Worm (Caenorhabditis elegans): Measurements from ENCODE around the gene C50F4.9.

C50F4.9 gene

DNA sequence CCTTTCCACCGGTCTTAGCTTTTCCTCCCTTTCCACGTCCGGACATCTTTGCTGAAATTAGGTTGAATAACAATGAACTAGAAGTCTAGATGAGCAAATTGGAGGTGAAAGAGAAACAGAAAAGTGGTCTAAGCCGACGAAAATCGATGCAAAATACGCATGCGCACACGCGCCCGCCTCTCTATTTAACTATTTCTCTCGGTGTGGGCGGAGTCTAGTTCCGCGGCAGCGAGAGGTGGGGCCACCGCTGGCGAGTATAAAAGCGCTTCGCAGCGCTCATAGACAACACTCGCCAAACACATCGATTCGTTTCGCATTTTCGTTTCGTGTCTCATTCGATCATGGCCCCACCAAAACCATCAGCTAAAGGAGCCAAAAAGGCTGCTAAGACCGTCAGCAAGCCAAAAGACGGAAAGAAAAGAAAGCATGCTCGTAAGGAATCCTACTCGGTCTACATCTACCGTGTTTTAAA is 21.3 kb upstream of the C50F4.9 start, which contains the start of the genes his-35 and his-41:
Gene his-35, minus strand, starts transcription at position 51 of the 472 bp plus-strand sequence.
Gene his-41, plus strand, starts transcription at position 299 of the 472 bp plus-strand sequence.
- peak; percentile 26 for TF ChIP-seq ces-1 (GFP tag; optimal IDR thresholded peaks at IDR 0.05)
- TF ChIP-seq hlh-1 (tag; optimal IDR thresholded peaks at IDR 0.05), result no peak
- peak; percentile 32 for TF ChIP-seq pha-4 (tag; optimal IDR thresholded peaks at IDR 0.05)

DNA sequence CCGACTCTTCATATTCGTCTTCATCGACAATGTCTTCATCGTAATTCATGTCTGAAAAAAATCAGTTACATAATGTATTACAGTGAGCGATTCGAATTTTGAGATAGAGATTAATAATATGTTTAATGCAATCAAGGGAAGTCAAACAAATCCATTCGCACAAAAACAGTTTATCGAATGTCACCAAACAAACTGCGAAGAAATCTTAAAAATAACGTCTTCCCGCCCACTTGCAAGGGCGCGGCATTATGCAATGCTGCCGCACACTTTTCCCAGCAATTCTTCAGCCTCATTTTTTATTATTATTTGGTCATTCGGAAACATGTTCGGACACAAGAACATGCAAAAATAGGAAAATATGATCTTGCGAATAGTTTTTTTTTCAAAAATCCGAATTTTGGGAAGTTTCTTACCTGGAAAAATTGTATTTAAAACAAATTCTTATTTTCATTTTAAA is 20.2 kb upstream of the C50F4.9 start, which contains the start of gene mdf-1:
Gene mdf-1, minus strand, starts transcription at position 51 of the 457 bp plus-strand sequence.
- TF ChIP-seq nhr-237 (tag; optimal IDR thresholded peaks at IDR 0.05) (peak; percentile 71), ceh-83 (GFP tag; optimal IDR thresholded peaks at IDR 0.05) (no peak), hlh-1 (tag; optimal IDR thresholded peaks at IDR 0.05) (peak; percentile 44), zip-8 (tag; optimal IDR thresholded peaks at IDR 0.05) (no peak), mep-1 (tag; optimal IDR thresholded peaks at IDR 0.05) (peak; percentile 83), unc-62 (GFP tag; optimal IDR thresholded peaks at IDR 0.05) (peak; percentile 23), sptf-1 (tag; optimal IDR thresholded peaks at IDR 0.05) (peak; percentile 70), drap-1 (GFP tag; optimal IDR thresholded peaks at IDR 0.05) (no peak), lsy-2 (tag; optimal IDR thresholded peaks at IDR 0.05) (peak; percentile 61), elt-1 (tag; optimal IDR thresholded peaks at IDR 0.05; ENCODE audit: borderline replicate concordance, insufficient read depth) (peak; percentile 10), lin-13 (tag; optimal IDR thresholded peaks at IDR 0.05) (peak; percentile 71), blmp-1 (tag; optimal IDR thresholded peaks at IDR 0.05) (no peak), flh-1 (GFP tag; optimal IDR thresholded peaks at IDR 0.05) (no peak), ceh-43 (GFP tag; optimal IDR thresholded peaks at IDR 0.05) (peak; percentile 16), unc-120 (tag; optimal IDR thresholded peaks at IDR 0.05; ENCODE audit: poor library complexity, severe bottlenecking) (no peak), ceh-39 (tag; optimal IDR thresholded peaks at IDR 0.05) (peak; percentile 29), pha-4 (tag; optimal IDR thresholded peaks at IDR 0.05) (peak; percentile 57), ces-1 (GFP tag; optimal IDR thresholded peaks at IDR 0.05) (peak; percentile 49), mls-2 (tag; optimal IDR thresholded peaks at IDR 0.05) (peak; percentile 35), elt-3 (tag; optimal IDR thresholded peaks at IDR 0.05) (no peak), mab-5 (tag; optimal IDR thresholded peaks at IDR 0.05) (no peak), cnd-1 (tag; optimal IDR thresholded peaks at IDR 0.05) (peak; percentile 12), M03D4.4 (tag; optimal IDR thresholded peaks at IDR 0.05) (peak; percentile 54)

DNA sequence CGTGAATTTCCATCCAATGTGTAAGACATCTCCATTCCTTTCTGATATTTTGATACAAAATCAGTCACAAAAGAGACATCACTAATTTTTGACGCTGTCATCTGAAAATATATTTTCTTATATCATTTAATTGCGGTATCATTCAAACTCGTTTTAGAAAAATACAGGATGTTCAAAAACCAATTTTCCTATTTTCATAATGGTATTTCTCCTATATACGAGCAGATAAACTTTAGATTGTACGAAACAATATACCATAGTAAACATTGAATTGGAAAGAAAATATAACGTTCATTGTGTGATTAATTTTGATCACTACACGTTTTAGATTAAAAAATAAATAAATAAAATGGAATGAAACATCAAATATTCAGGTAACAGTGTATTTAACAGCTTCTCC is 17.5 kb upstream of the C50F4.9 start, which contains the start of gene C50F4.16:
Gene C50F4.16, minus strand, starts transcription at position 101 of the 400 bp plus-strand sequence.
- no peak for TF ChIP-seq nhr-237 (tag; optimal IDR thresholded peaks at IDR 0.05)
- TF ChIP-seq sptf-1 (tag; optimal IDR thresholded peaks at IDR 0.05), result no peak
- TF ChIP-seq mab-5 (tag; optimal IDR thresholded peaks at IDR 0.05), result no peak
- no peak for TF ChIP-seq ceh-39 (tag; optimal IDR thresholded peaks at IDR 0.05)
- no peak for TF ChIP-seq snpc-4 (tag; optimal IDR thresholded peaks at IDR 0.05)
- TF ChIP-seq elt-3 (tag; optimal IDR thresholded peaks at IDR 0.05), result no peak
- TF ChIP-seq pha-4 (tag; optimal IDR thresholded peaks at IDR 0.05), result no peak
- no peak for TF ChIP-seq ces-1 (GFP tag; optimal IDR thresholded peaks at IDR 0.05)
- no peak for TF ChIP-seq unc-62 (GFP tag; optimal IDR thresholded peaks at IDR 0.05)
- no peak for TF ChIP-seq ceh-43 (GFP tag; optimal IDR thresholded peaks at IDR 0.05)
- TF ChIP-seq cnd-1 (tag; optimal IDR thresholded peaks at IDR 0.05), result no peak
- no peak for TF ChIP-seq ceh-83 (GFP tag; optimal IDR thresholded peaks at IDR 0.05)

DNA sequence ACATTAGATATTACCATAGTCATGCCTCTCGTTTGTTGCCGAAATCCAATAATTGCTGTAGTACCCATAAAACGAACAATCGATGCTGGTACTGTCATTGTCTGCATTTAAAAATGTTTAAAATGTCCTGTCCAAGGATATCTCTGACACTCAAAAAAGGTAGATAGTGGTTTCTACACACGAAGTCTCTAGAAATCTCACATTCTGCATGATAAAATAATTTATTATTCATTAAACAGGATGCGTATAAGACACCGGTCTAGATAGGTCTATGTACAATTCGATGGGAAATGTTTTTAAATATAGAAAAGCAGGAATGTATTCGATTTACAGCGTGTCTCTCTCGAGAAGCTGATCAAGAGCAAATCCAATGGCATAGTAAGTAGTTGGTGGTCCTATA is 15.6 kb upstream of the C50F4.9 start, which contains the start of gene C50F4.12:
Gene C50F4.12, minus strand, starts transcription at position 101 of the 400 bp plus-strand sequence.
- TF ChIP-seq mab-5 (tag; optimal IDR thresholded peaks at IDR 0.05), result no peak
- TF ChIP-seq elt-1 (tag; optimal IDR thresholded peaks at IDR 0.05; ENCODE audit: borderline replicate concordance, insufficient read depth), result no peak
- no peak for TF ChIP-seq bed-3 (GFP tag; optimal IDR thresholded peaks at IDR 0.05)
- no peak for TF ChIP-seq blmp-1 (tag; optimal IDR thresholded peaks at IDR 0.05)
- TF ChIP-seq lin-32 (GFP tag; optimal IDR thresholded peaks at IDR 0.05), result no peak
- no peak for TF ChIP-seq ztf-11 (tag; optimal IDR thresholded peaks at IDR 0.05)
- TF ChIP-seq nhr-28 (tag; optimal IDR thresholded peaks at IDR 0.05), result no peak
- TF ChIP-seq drap-1 (GFP tag; optimal IDR thresholded peaks at IDR 0.05), result no peak
- no peak for TF ChIP-seq nhr-2 (tag; optimal IDR thresholded peaks at IDR 0.05)

DNA sequence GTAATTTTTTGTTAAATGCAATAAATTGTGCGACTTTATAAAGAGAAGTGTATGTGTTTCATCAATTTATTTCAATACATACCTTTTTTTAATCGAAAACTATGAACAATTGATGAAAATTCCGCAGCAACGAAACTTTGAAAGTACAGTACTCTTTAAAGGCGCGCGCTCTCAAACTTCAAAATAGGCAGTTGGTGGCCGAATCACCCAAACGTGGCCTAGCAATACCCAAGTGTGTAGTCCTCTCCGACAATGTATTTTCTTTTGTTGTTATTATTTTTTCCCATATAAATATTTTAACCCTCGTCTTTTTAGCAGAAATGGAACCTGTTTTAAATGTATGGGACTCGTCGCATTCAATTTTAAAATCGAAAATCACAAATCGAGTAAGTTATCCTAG is 12.5 kb upstream of the C50F4.9 start, which contains the start of gene C50F4.4:
Gene C50F4.4, plus strand, starts transcription at position 267 of the 400 bp plus-strand sequence.
- TF ChIP-seq flh-1 (GFP tag; optimal IDR thresholded peaks at IDR 0.05), result no peak
- peak; percentile 34 for TF ChIP-seq unc-120 (tag; optimal IDR thresholded peaks at IDR 0.05; ENCODE audit: poor library complexity, severe bottlenecking)

Measured in whole organism, mixed stage, embryonic.